Fruit fly (Drosophila melanogaster): ENCODE measurements around the gene CLIP-190.

dm6 chr2L:17374832-17375231, 9.7 kb upstream of the CLIP-190 start:
- TF ChIP-seq CG18599 (GFP tag; optimal IDR thresholded peaks at IDR 0.05) (no peak), jing (GFP tag; optimal IDR thresholded peaks at IDR 0.05) (no peak), Ravus (GFP tag; IDR thresholded peaks at IDR 0.05) (no peak), emc (GFP tag; optimal IDR thresholded peaks at IDR 0.05) (no peak), z (GFP tag; IDR thresholded peaks at IDR 0.05) (no peak), gro (GFP tag; optimal IDR thresholded peaks at IDR 0.05) (no peak), ase (GFP tag; IDR thresholded peaks at IDR 0.05) (no peak), repo (GFP tag; optimal IDR thresholded peaks at IDR 0.05) (no peak), CG6254 (GFP tag; optimal IDR thresholded peaks at IDR 0.05) (no peak)
